Fruit fly (Drosophila melanogaster) whole organism, adult: Measurements from ENCODE around the gene spn-B.

Experiments
- CG11617 ChIP-seq: fragments of 200-800 bp; sonication (Bioruptor generic); optimal IDR thresholded peaks from 2 replicates; lab custom pipeline; 2017; ENCODE audit warnings: mild to moderate bottlenecking, missing biosample characterization, missing genetic modification reagents, missing genetic modification characterization
- CG12768 ChIP-seq: fragments of 200-800 bp; sonication (Bioruptor generic); optimal IDR thresholded peaks from 2 replicates; lab custom pipeline; 2017; ENCODE audit warnings: missing biosample characterization, missing genetic modification characterization, mild to moderate bottlenecking, moderate library complexity, missing genetic modification reagents
- CG14711 ChIP-seq: fragments of 200-800 bp; sonication (Bioruptor generic); optimal IDR thresholded peaks from 2 replicates; lab custom pipeline; 2018; ENCODE audit warnings: missing biosample characterization, mild to moderate bottlenecking, missing genetic modification characterization, moderate library complexity
- CG1620 ChIP-seq: fragments of 200-800 bp; sonication (Bioruptor generic); optimal IDR thresholded peaks from 2 replicates; lab custom pipeline; 2016; ENCODE audit warnings: missing biosample characterization, missing genetic modification characterization
- CG33017 ChIP-seq: fragments of 200-800 bp; sonication (Bioruptor generic); optimal IDR thresholded peaks from 2 replicates; lab custom pipeline; 2018; ENCODE audit warnings: missing biosample characterization, mild to moderate bottlenecking, missing genetic modification characterization, moderate library complexity
- CG5204 ChIP-seq: fragments of 200-800 bp; sonication (Bioruptor generic); optimal IDR thresholded peaks from 2 replicates; lab custom pipeline; 2016; ENCODE audit warnings: missing biosample characterization, missing genetic modification characterization
- CG7045 ChIP-seq: fragments of 200-800 bp; sonication (Bioruptor generic); optimal IDR thresholded peaks from 2 replicates; lab custom pipeline; 2017; ENCODE audit warnings: missing biosample characterization, mild to moderate bottlenecking, missing genetic modification characterization
- CG7101 ChIP-seq: fragments of 200-800 bp; sonication (Bioruptor generic); optimal IDR thresholded peaks from 2 replicates; lab custom pipeline; 2018; ENCODE audit warnings: missing biosample characterization, mild to moderate bottlenecking, missing genetic modification characterization, moderate library complexity
- Clk ChIP-seq: fragments of 200-800 bp; sonication (Bioruptor generic); optimal IDR thresholded peaks from 2 replicates; lab custom pipeline; 2017; ENCODE audit warnings: missing biosample characterization, missing genetic modification characterization
- Crg-1 ChIP-seq: fragments of 200-800 bp; sonication (Bioruptor generic); optimal IDR thresholded peaks from 2 replicates; lab custom pipeline; 2016; ENCODE audit warnings: missing biosample characterization, missing genetic modification characterization
- Hr96 ChIP-seq: fragments of 200-800 bp; sonication (Bioruptor generic); optimal IDR thresholded peaks from 2 replicates; lab custom pipeline; 2016; ENCODE audit warnings: missing biosample characterization, missing genetic modification characterization
- Mnt ChIP-seq: fragments of 200-800 bp; sonication (Bioruptor generic); optimal IDR thresholded peaks from 2 replicates; lab custom pipeline; 2016; ENCODE audit warnings: missing biosample characterization, mild to moderate bottlenecking, missing genetic modification characterization
- bab1 ChIP-seq: fragments of 200-800 bp; sonication (Bioruptor generic); optimal IDR thresholded peaks from 3 replicates; lab custom pipeline; 2019; ENCODE audit warnings: missing biosample characterization, mild to moderate bottlenecking, missing genetic modification characterization, moderate library complexity
- cic ChIP-seq: fragments of 200-800 bp; sonication (Bioruptor generic); optimal IDR thresholded peaks from 2 replicates; lab custom pipeline; 2017; ENCODE audit warnings: missing biosample characterization, mild to moderate bottlenecking, missing genetic modification characterization, moderate library complexity
- cnc ChIP-seq, 2 experiments: fragments of >200 bp; optimal IDR thresholded peaks; 2 replicates each; lab custom pipeline; 2017
- kay ChIP-seq: fragments of 200-800 bp; sonication (Bioruptor generic); peaks from one replicate; lab custom pipeline; 2016; ENCODE audit warnings: missing biosample characterization, missing genetic modification characterization, borderline replicate concordance
- ovo ChIP-seq: fragments of 200-800 bp; sonication (Bioruptor generic); optimal IDR thresholded peaks from 2 replicates; lab custom pipeline; 2016; ENCODE audit warnings: missing biosample characterization, missing genetic modification characterization
- pad ChIP-seq: fragments of 200-800 bp; sonication (Bioruptor generic); optimal IDR thresholded peaks from 3 replicates; lab custom pipeline; 2017; ENCODE audit warnings: missing biosample characterization, missing genetic modification characterization, mild to moderate bottlenecking, moderate library complexity, missing genetic modification reagents
- tj ChIP-seq: fragments of 200-800 bp; sonication (Bioruptor generic); optimal IDR thresholded peaks from 3 replicates; lab custom pipeline; 2017; ENCODE audit warnings: missing biosample characterization, mild to moderate bottlenecking, missing genetic modification characterization, moderate library complexity
- toe ChIP-seq: fragments of 200-800 bp; sonication (Bioruptor generic); optimal IDR thresholded peaks from 2 replicates; lab custom pipeline; 2016; ENCODE audit warnings: missing biosample characterization, missing genetic modification characterization

spn-B gene

dm6 chr3R:14371133-14371676, 43.4 kb downstream of the spn-B start:
- TF ChIP-seq kay (GFP tag; lab: Kevin White, UChicago) (peak; percentile 86), Mnt (GFP tag; lab: Kevin White, UChicago) (no peak), tj (peak; percentile 34)

- no peak for TF ChIP-seq CG14711 (tag; lab: Kevin White, UChicago)
- TF ChIP-seq toe (GFP tag; lab: Kevin White, UChicago): no peak
- TF ChIP-seq kay (GFP tag; lab: Kevin White, UChicago): no peak
- no peak for TF ChIP-seq pad
- TF ChIP-seq CG5204: no peak
- no peak for TF ChIP-seq ovo (GFP tag; lab: Kevin White, UChicago)
- no peak for TF ChIP-seq Crg-1 (GFP tag; lab: Kevin White, UChicago)
- TF ChIP-seq cnc (optimal IDR thresholded peaks at IDR 0.05; lab: Kevin White, UChicago): no peak
- no peak for TF ChIP-seq CG12768 (GFP tag; lab: Kevin White, UChicago)
These were observed 45.0 kb downstream of the spn-B start, which contains the start of gene NK7.1 for dm6 chr3R:14372815-14373191. NK7.1 (minus strand) TSS chr3R:14372951.

dm6 chr3R:14373192-14373827, 45.5 kb downstream of the spn-B start:
- TF ChIP-seq kay (GFP tag; lab: Kevin White, UChicago): peak; percentile 65
- peak; percentile 20 for TF ChIP-seq CG1620 (GFP tag; lab: Kevin White, UChicago)
- peak; percentile 58 for TF ChIP-seq CG7101 (tag; lab: Kevin White, UChicago)
- TF ChIP-seq CG5204: peak; percentile 74
- TF ChIP-seq Clk (GFP tag; lab: Kevin White, UChicago): no peak
- TF ChIP-seq pad: no peak
- TF ChIP-seq Crg-1 (GFP tag; lab: Kevin White, UChicago): no peak
- TF ChIP-seq Mnt (GFP tag; lab: Kevin White, UChicago): no peak
- TF ChIP-seq CG33017 (tag; lab: Kevin White, UChicago): peak; percentile 77
- peak; percentile 67 for TF ChIP-seq CG11617 (GFP tag; lab: Kevin White, UChicago)
- no peak for TF ChIP-seq ovo (GFP tag; lab: Kevin White, UChicago)
- no peak for TF ChIP-seq cnc (optimal IDR thresholded peaks at IDR 0.05; lab: Kevin White, UChicago)
- TF ChIP-seq CG12768 (GFP tag; lab: Kevin White, UChicago): no peak
- no peak for TF ChIP-seq toe (GFP tag; lab: Kevin White, UChicago)
- TF ChIP-seq Hr96: peak; percentile 77
- TF ChIP-seq tj: peak; percentile 79
- TF ChIP-seq bab1: no peak
- TF ChIP-seq CG14711 (tag; lab: Kevin White, UChicago): peak; percentile 50
- TF ChIP-seq CG7045 (GFP tag; lab: Kevin White, UChicago): peak; percentile 58
- TF ChIP-seq cic (GFP tag; lab: Kevin White, UChicago): no peak

DNA sequence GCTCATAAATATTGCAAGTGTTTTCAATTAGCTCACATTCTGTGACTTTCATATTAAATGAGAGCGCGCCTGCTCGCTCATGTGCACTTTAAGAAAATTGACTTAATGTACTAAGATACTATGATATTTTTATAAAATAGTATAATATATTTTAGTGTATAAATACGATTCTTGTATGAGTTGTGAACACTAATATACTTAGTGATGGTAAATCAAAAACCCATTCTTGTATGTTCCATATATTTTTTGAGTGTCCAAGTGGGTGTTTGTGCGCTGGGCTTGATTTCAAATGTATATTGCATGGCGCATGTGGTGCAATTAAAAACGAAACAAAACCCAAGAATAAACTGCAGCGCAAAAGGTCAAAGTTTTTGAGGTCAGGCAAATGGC, 46.0 kb downstream of the spn-B start:
- peak; percentile 32 for TF ChIP-seq CG14711 (tag; lab: Kevin White, UChicago)
- TF ChIP-seq CG11617 (GFP tag; lab: Kevin White, UChicago): no peak
- peak; percentile 42 for TF ChIP-seq kay (GFP tag; lab: Kevin White, UChicago)
- TF ChIP-seq CG1620 (GFP tag; lab: Kevin White, UChicago): no peak
- TF ChIP-seq CG7045 (GFP tag; lab: Kevin White, UChicago): no peak
- peak; percentile 40 for TF ChIP-seq CG33017 (tag; lab: Kevin White, UChicago)
